Worm (Caenorhabditis elegans) whole organism, L4/young adult: ENCODE measurements around the gene trcs-1.

Experiments
- W03F9.2 ChIP-seq: fragments of 150-350 bp; optimal IDR thresholded peaks from 2 replicates; lab custom pipeline; 2014; ENCODE audit warnings: missing biosample characterization, missing genetic modification characterization
- dao-5 ChIP-seq: sonication (generic microtip); optimal IDR thresholded peaks from 2 replicates; lab custom pipeline; 2016; ENCODE audit warnings: missing genotype, missing genetic modification characterization, moderate library complexity, missing compliant biosample characterization
- him-1 ChIP-seq: sonication (generic microtip); optimal IDR thresholded peaks from 2 replicates; lab custom pipeline; 2016; ENCODE audit warnings: missing genotype, missing genetic modification reagents, missing genetic modification characterization, missing compliant biosample characterization

ce11 chrIV:9566505-9566904, 22.1 kb downstream of the trcs-1 start, which contains the start of gene lron-14:
- TF ChIP-seq him-1 = no peak
- TF ChIP-seq W03F9.2 = no peak
- no peak for TF ChIP-seq dao-5
